Worm (Caenorhabditis elegans) whole organism, L2 larva: ENCODE measurements around the gene Y37D8A.4.

ENCODE experiments used
- C34F6.9 ChIP-seq: fragments of 150-350 bp; optimal IDR thresholded peaks from 2 replicates; lab custom pipeline; 2014; ENCODE audit warnings: missing biosample characterization, missing genetic modification characterization
- R02D3.7 ChIP-seq: fragments of 150-350 bp; optimal IDR thresholded peaks from 2 replicates; lab custom pipeline; 2014; ENCODE audit warnings: missing biosample characterization, missing genetic modification characterization
- Y55F3AM.14 ChIP-seq: fragments of 200-800 bp; sonication (Bioruptor generic); optimal IDR thresholded peaks from 2 replicates; lab custom pipeline; 2018; ENCODE audit warnings: mild to moderate bottlenecking, missing genetic modification characterization, missing compliant biosample characterization
- ZK546.5 ChIP-seq: sonication (generic microtip); optimal IDR thresholded peaks from 2 replicates; lab custom pipeline; 2017; ENCODE audit warnings: missing biosample characterization, missing genetic modification characterization
- alr-1 ChIP-seq: fragments of 150-350 bp; optimal IDR thresholded peaks from 2 replicates; lab custom pipeline; 2014; ENCODE audit warnings: missing biosample characterization, missing genetic modification characterization
- ama-1 ChIP-seq: fragments of 150-350 bp; optimal IDR thresholded peaks from 2 replicates; lab custom pipeline; 2018; ENCODE audit warnings: inconsistent platforms
- blmp-1 ChIP-seq: sonication (generic microtip); optimal IDR thresholded peaks from 2 replicates; lab custom pipeline; 2017; ENCODE audit warnings: missing genetic modification characterization, mild to moderate bottlenecking, missing compliant biosample characterization, antibody characterized with exemption, moderate library complexity; ENCODE audit not compliant: insufficient read depth
- ceh-16 ChIP-seq: fragments of 150-350 bp; optimal IDR thresholded peaks from 2 replicates; lab custom pipeline; 2014; ENCODE audit warnings: missing biosample characterization, missing genetic modification characterization
- ceh-82 ChIP-seq: fragments of 150-350 bp; optimal IDR thresholded peaks from 2 replicates; lab custom pipeline; 2014; ENCODE audit warnings: missing biosample characterization, missing genetic modification characterization
- egl-27 ChIP-seq: sonication (generic microtip); optimal IDR thresholded peaks from 3 replicates; lab custom pipeline; 2017; ENCODE audit warnings: missing biosample characterization, missing genetic modification reagents, missing genetic modification characterization
- elt-1 ChIP-seq: fragments of 150-350 bp; optimal IDR thresholded peaks from 2 replicates; lab custom pipeline; 2014; ENCODE audit warnings: missing biosample characterization, missing genetic modification characterization
- fos-1 ChIP-seq: fragments of 150-350 bp; optimal IDR thresholded peaks from 2 replicates; lab custom pipeline; 2014; ENCODE audit warnings: missing biosample characterization, missing genetic modification characterization
- gmeb-1 ChIP-seq: fragments of 150-350 bp; optimal IDR thresholded peaks from 2 replicates; lab custom pipeline; 2014; ENCODE audit warnings: missing biosample characterization, missing genetic modification characterization
- lin-11 ChIP-seq: fragments of 150-350 bp; sonication (generic microtip); optimal IDR thresholded peaks from 2 replicates; lab custom pipeline; 2014; ENCODE audit warnings: missing biosample characterization, missing genetic modification characterization, inconsistent platforms, mixed read lengths
- lin-39 ChIP-seq: fragments of 150-350 bp; optimal IDR thresholded peaks from 2 replicates; lab custom pipeline; 2014; ENCODE audit warnings: missing biosample characterization, missing genetic modification reagents, missing genetic modification characterization
- mab-5 ChIP-seq: fragments of 150-350 bp; optimal IDR thresholded peaks from 2 replicates; lab custom pipeline; 2014; ENCODE audit warnings: missing biosample characterization, missing genetic modification characterization
- mbf-1 ChIP-seq: sonication (generic microtip); optimal IDR thresholded peaks from 2 replicates; lab custom pipeline; 2017; ENCODE audit warnings: missing biosample characterization, missing genetic modification characterization
- nhr-10 ChIP-seq: sonication (generic microtip); optimal IDR thresholded peaks from 2 replicates; lab custom pipeline; 2017; ENCODE audit warnings: missing biosample characterization, missing genetic modification characterization
- nhr-11 ChIP-seq: fragments of 150-350 bp; optimal IDR thresholded peaks from 2 replicates; lab custom pipeline; 2014; ENCODE audit warnings: missing biosample characterization, missing genetic modification characterization
- nhr-12 ChIP-seq: fragments of 150-350 bp; optimal IDR thresholded peaks from 2 replicates; lab custom pipeline; 2014; ENCODE audit warnings: missing biosample characterization, missing genetic modification characterization
- nhr-23 ChIP-seq: fragments of 150-350 bp; optimal IDR thresholded peaks from 2 replicates; lab custom pipeline; 2014; ENCODE audit warnings: missing biosample characterization, missing genetic modification reagents, missing genetic modification characterization
- nhr-237 ChIP-seq: fragments of 150-350 bp; optimal IDR thresholded peaks from 2 replicates; lab custom pipeline; 2014; ENCODE audit warnings: missing biosample characterization, missing genetic modification characterization
- nhr-25 ChIP-seq: fragments of 150-350 bp; sonication (generic microtip); optimal IDR thresholded peaks from 3 replicates; lab custom pipeline; 2014; ENCODE audit warnings: missing biosample characterization, missing genetic modification characterization
- nhr-6 ChIP-seq: fragments of 150-350 bp; optimal IDR thresholded peaks from 2 replicates; lab custom pipeline; 2014; ENCODE audit warnings: missing biosample characterization, missing genetic modification characterization
- peb-1 ChIP-seq: fragments of 150-350 bp; optimal IDR thresholded peaks from 2 replicates; lab custom pipeline; 2014; ENCODE audit warnings: missing biosample characterization, missing genetic modification characterization
- skn-1 ChIP-seq: sonication (generic microtip); optimal IDR thresholded peaks from 2 replicates; lab custom pipeline; 2017; ENCODE audit warnings: missing biosample characterization, missing genetic modification characterization
- sma-9 ChIP-seq, 2 experiments: fragments of 150-350 bp in 1 of 2; sonication (generic microtip) in 1 of 2; optimal IDR thresholded peaks; 2 replicates each; lab custom pipeline; 2014 to 2016; ENCODE audit warnings: missing genetic modification characterization in 2 of 2, mild to moderate bottlenecking in 1 of 2, missing biosample characterization in 1 of 2, missing compliant biosample characterization in 1 of 2, missing genetic modification reagents in 1 of 2, moderate library complexity in 1 of 2
- snpc-4 ChIP-seq: fragments of 150-350 bp; optimal IDR thresholded peaks from 2 replicates; lab custom pipeline; 2014; ENCODE audit warnings: missing biosample characterization, missing genetic modification characterization
- unc-39 ChIP-seq: fragments of 150-350 bp; optimal IDR thresholded peaks from 2 replicates; lab custom pipeline; 2014; ENCODE audit warnings: missing biosample characterization, missing genetic modification characterization
- unc-55 ChIP-seq: fragments of 150-350 bp; sonication (generic microtip); optimal IDR thresholded peaks from 3 replicates; lab custom pipeline; 2014; ENCODE audit warnings: missing biosample characterization, missing genetic modification reagents, missing genetic modification characterization
- ztf-1 ChIP-seq: fragments of 200-800 bp; sonication (Bioruptor generic); conservative IDR thresholded peaks from 2 replicates; pipeline ENCODE4 v1.3.6; 2022; ENCODE audit warnings: missing genetic modification characterization, missing compliant biosample characterization
- ztf-11 ChIP-seq: sonication (generic microtip); optimal IDR thresholded peaks from 2 replicates; lab custom pipeline; 2017; ENCODE audit warnings: missing biosample characterization, missing genetic modification characterization
- ztf-4 ChIP-seq: fragments of 150-350 bp; optimal IDR thresholded peaks from 2 replicates; lab custom pipeline; 2014; ENCODE audit warnings: missing biosample characterization, missing genetic modification characterization

Y37D8A.4 gene

DNA sequence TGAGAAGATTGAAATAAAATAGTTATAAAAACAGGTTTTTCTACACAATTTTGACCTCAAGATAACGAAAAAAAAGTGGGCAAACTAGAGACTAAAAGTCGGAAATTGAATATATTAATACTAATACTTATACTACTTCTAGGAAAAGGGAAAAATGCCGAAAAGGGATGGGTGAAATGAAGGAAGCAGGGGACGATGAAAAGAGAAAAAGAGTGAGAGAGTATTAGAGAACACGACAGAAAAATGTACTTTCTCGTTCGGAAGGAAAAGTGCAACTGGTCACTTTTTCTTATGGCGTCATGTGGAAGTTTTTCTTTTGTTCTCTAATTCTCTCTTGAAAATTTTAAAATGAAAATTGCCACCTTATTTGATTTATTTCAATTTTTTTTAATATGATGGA lies 2.6 kb upstream of the Y37D8A.4 start (continued):
- no peak for TF ChIP-seq mbf-1 (tag; lab: Kevin White, UChicago)

DNA sequence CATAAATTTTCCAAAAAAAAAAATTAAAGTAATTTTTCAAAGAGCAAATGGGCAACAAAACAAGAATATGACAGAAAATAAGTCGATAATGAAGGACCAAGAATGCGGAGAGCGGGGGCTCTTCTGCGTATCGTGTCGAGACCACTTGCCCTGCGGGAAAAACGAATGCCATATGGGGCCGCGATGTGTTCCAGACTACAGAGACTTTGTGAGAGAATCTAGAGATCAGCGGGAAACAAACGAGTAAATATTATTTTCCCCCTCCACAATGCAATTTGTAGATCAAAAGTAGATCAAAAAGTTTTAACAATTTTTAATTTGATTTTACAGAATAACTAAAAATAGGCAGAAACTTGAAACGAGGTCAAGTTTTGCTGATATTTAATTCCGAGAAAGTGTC lies 1.4 kb upstream of the Y37D8A.4 start:
- no peak for TF ChIP-seq egl-27 (tag; lab: Kevin White, UChicago)
- TF ChIP-seq ztf-11 (tag; lab: Kevin White, UChicago) = no peak
- no peak for TF ChIP-seq alr-1
- TF ChIP-seq ZK546.5 (tag; lab: Kevin White, UChicago) = no peak
- no peak for TF ChIP-seq gmeb-1 (tag; lab: Kevin White, UChicago)
- TF ChIP-seq unc-39 (tag; lab: Kevin White, UChicago) = no peak
- TF ChIP-seq peb-1 (tag; lab: Kevin White, UChicago) = no peak

DNA sequence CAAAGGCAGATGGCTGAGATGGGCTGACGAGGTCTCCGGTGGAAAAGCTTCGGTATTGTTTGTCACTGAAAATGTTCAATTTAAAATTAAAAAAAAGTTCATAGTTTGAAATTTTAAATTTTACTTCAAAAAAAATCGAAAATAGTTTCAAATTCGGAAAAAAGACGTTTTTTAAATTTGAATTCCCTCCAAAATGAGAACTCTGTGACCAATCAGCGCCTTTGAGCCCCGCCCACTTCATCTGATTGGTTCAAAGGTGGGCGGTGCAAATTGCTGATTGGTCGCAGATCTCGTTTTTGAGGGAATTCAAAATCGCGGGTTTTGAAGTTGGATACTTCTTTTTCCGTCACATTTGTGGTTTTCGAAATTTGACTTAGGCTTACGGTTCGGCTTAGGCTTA lies 464 bp downstream of the Y37D8A.4 start:
- TF ChIP-seq lin-39 (tag; lab: Kevin White, UChicago) (no peak), R02D3.7 (no peak), ceh-16 (tag; lab: Kevin White, UChicago) (no peak), ztf-4 (no peak), lin-11 (no peak), mab-5 (no peak)

DNA sequence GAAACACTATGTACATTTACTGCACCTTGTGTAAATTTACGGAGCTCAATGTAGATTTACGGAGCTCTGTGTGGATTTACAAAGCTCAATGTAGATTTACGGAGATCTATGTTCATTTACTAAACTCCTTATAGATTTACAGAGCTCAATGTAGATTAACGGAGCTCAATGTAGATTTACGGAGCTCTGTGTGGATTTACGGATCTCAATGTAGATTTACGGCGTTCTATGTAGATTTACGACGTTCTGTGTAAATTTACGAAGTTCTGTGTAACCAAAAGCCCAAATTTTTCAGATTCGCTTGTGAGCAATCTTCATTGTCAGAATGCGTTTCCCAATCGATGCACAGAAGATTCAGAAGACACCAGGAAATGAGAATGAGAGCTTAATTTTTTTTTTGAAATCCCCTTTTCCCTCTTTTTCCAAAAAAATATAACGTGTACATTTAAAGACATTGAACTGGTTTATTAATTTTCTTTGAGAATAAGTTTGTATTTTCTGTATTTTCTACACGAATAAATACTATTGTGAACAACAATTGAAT lies 1.9 kb downstream of the Y37D8A.4 start:
- TF ChIP-seq sma-9 (GFP tag; optimal IDR thresholded peaks at IDR 0.05; lab: Kevin White, UChicago) = no peak
- no peak for TF ChIP-seq sma-9 (tag; optimal IDR thresholded peaks at IDR 0.05; lab: Kevin White, UChicago)
- TF ChIP-seq unc-55 (GFP tag; lab: Kevin White, UChicago) = no peak
- no peak for TF ChIP-seq mbf-1 (tag; lab: Kevin White, UChicago)
- TF ChIP-seq ceh-82 = no peak
- no peak for TF ChIP-seq nhr-10 (tag; lab: Kevin White, UChicago)
- no peak for TF ChIP-seq lin-39 (tag; lab: Kevin White, UChicago)
- TF ChIP-seq Y55F3AM.14 (GFP tag; lab: Kevin White, UChicago) = no peak
- TF ChIP-seq blmp-1 = no peak
- TF ChIP-seq nhr-11 (tag; lab: Kevin White, UChicago) = no peak
- no peak for TF ChIP-seq ceh-16 (tag; lab: Kevin White, UChicago)
- no peak for TF ChIP-seq nhr-12 (tag; lab: Kevin White, UChicago)
- no peak for TF ChIP-seq ztf-1 (GFP tag; lab: Robert Waterston, UW)
- TF ChIP-seq nhr-25 (tag; lab: Kevin White, UChicago) = no peak
- TF ChIP-seq nhr-23 (tag; lab: Kevin White, UChicago) = no peak

DNA sequence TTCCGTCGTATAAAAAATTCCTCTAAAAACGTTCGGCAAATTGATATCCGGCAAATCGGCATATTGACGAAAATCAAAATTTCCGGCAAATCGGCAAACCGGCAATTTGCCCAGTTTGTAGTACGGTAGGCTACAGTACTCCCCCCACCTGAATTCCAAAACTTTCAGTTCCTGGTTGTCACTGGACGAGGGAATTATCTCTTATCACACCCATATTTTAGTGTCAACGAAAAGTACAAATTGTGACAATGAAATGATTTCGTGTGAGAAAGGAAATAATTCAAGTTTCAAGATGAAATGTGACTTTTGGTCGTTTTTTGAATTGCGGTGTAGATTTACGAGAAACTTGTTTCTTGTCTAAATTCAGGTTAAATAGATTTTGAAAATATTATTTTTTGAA lies 5.7 kb downstream of the Y37D8A.4 start:
- TF ChIP-seq ZK546.5 (tag; lab: Kevin White, UChicago) (no peak), fos-1 (tag; lab: Kevin White, UChicago) (peak; percentile 28), snpc-4 (tag; lab: Kevin White, UChicago) (no peak), nhr-6 (no peak), nhr-237 (no peak), ama-1 (lab: Kevin White, UChicago) (no peak), skn-1 (tag; lab: Kevin White, UChicago) (no peak), C34F6.9 (tag; lab: Kevin White, UChicago) (no peak), ztf-4 (no peak), nhr-10 (tag; lab: Kevin White, UChicago) (no peak), elt-1 (tag; lab: Kevin White, UChicago) (no peak), gmeb-1 (tag; lab: Kevin White, UChicago) (no peak), sma-9 (GFP tag; optimal IDR thresholded peaks at IDR 0.05; lab: Kevin White, UChicago) (peak; percentile 65), sma-9 (tag; optimal IDR thresholded peaks at IDR 0.05; lab: Kevin White, UChicago) (no peak)
- TF ChIP-seq, all 48 proteins: peak for 2

DNA sequence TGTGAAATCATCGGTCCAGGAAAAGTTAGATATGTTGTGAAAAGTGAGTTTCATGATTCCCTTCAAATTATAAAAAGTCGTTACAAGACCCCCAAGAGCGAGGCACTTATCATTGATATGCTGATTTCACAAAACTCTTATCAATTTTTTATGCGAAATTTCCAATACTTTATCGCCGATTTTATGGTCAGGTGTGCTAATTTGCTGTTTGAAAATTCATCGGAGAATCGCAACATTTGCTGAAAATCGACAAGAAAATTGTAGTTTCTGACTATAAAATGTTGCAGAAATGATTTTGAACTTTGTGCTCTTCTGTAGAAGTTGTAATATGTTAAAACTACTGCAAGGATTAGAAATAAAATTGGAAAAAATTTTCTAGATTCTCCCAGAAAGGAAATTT lies 7.1 kb downstream of the Y37D8A.4 start:
- TF ChIP-seq nhr-237 = no peak
- TF ChIP-seq sma-9 (GFP tag; optimal IDR thresholded peaks at IDR 0.05; lab: Kevin White, UChicago) = peak; percentile 39
- no peak for TF ChIP-seq sma-9 (tag; optimal IDR thresholded peaks at IDR 0.05; lab: Kevin White, UChicago)
- TF ChIP-seq fos-1 (tag; lab: Kevin White, UChicago) = peak; percentile 39
